Worm (Caenorhabditis elegans) whole organism, L4/young adult: ENCODE results near the gene apm-3.

Experiments
- W03F9.2 ChIP-seq: fragments of 150-350 bp; optimal IDR thresholded peaks from 2 replicates; lab custom pipeline; 2014; ENCODE audit warnings: missing biosample characterization, missing genetic modification characterization
- dao-5 ChIP-seq: sonication (generic microtip); optimal IDR thresholded peaks from 2 replicates; lab custom pipeline; 2016; ENCODE audit warnings: missing genotype, missing genetic modification characterization, moderate library complexity, missing compliant biosample characterization
- him-1 ChIP-seq: sonication (generic microtip); optimal IDR thresholded peaks from 2 replicates; lab custom pipeline; 2016; ENCODE audit warnings: missing genotype, missing genetic modification reagents, missing genetic modification characterization, missing compliant biosample characterization

The apm-3 gene

DNA sequence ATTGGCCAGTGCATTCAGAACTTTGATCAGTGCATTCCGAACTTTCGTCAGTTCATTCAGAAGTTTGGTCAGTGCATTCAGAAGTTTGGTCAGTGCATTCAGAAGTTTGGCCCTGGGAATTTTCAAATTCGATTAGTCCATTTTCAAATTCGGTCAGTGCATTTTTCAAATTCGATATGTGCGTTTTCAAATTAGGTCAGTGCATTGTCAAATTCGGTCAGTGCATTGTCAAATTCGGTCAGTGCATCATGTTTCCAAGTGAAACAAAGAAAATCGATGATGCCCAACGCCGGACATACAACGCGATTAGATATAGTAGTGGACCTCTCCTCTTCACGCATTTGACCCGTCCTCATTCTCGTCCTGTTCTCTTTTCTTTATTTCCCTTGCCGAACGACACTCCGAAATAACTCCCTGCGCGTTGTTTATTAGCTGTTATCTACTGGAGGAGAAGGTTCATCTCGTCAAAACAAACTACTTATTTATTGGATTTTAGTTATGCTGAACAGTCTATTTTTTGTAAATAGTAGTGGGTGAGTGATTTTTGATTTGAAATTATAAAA lies at the start of gene apm-3:
Gene apm-3 (plus strand): TSS at position 477 of the 563 bp plus-strand sequence.
- peak; percentile 2 for TF ChIP-seq W03F9.2 (tag; lab: Kevin White, UChicago)
- no peak for TF ChIP-seq him-1 (tag; lab: Kevin White, UChicago)

DNA sequence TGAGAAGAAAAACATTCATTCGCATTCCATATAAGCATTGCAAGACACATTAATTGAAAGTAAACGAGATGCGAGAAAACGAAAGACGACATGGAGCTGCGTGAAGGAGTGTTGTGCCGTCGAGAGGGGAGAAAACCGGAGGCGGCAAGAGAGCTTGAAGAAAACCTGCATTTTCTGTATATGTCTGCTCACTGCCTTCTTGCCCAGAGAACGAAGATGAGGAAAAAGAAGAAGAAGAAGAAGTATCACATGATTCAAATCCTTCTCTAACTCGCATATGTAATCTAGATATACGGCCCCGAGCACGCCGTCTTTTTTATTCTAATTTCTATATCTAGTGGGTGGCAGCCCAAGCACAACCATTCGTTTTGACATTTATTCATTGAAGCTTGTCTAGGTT lies 44.4 kb upstream of the apm-3 start:
- TF ChIP-seq dao-5 (tag; lab: Kevin White, UChicago) (no peak), him-1 (tag; lab: Kevin White, UChicago) (peak; percentile 13), W03F9.2 (tag; lab: Kevin White, UChicago) (no peak)

DNA sequence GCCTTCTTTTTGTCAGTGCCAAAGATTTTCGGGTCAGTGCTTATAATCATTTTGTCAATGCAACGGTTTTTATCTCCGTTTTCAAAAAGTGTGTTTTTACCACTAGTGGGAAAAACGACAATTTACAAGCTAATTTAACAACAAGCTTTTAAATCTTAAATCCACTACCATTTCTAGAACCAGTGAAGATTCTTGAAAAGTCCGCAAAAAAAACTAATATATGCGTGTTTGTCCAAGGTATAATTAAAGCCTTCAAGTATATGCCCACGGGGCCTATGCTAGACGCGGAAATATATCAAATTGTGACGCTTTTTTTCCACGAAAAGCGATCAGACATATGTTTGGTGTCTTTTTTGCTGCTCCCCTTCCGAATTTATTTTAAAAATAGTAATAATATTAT lies 42.2 kb upstream of the apm-3 start:
- no peak for TF ChIP-seq W03F9.2 (tag; lab: Kevin White, UChicago)
- TF ChIP-seq dao-5 (tag; lab: Kevin White, UChicago), result no peak
- TF ChIP-seq him-1 (tag; lab: Kevin White, UChicago), result no peak

DNA sequence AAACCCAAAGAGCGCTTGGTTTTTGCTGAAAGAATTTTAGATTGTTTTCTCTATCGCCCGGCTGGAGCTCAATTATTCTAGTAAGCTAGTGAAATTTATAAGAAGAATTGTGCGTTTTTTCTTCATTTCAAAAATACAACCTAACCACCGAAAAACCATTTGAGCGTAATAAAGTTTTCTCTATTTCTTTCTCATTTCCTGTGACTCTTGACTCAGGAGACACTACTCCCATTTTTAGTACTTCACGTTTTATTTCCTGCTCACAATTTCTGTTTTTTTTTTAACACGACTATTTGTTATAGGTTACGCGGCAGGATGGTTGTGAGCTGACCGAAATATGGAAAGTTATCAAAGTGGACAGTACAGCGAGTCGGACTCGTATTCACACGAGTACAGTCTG lies 41.8 kb upstream of the apm-3 start, which contains the start of gene F35H12.6:
Gene F35H12.6 (plus strand): TSS at position 301 of the 400 bp plus-strand sequence.
- TF ChIP-seq dao-5 (tag; lab: Kevin White, UChicago) (no peak), him-1 (tag; lab: Kevin White, UChicago) (no peak), W03F9.2 (tag; lab: Kevin White, UChicago) (no peak)

DNA sequence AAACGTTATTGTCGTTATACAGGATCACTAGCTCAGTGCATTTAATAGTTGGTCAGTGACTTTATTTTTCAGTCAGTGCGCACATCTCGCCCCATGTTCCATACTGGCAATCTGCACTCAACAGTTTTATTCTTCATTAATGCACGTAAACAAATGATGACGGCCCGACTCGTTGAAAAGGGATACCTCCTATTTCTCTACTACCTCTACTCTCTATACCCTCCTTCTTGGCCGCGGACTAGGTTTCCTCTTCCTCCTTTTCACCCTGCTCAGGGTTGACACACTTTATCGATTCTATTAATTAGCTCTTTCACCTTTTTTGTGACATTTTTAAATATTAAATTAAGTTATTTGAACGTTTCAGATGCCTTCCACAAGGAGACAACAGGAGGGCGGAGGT lies 39.3 kb upstream of the apm-3 start, which contains the start of gene sel-12:
Gene sel-12 (plus strand): TSS at position 358 of the 400 bp plus-strand sequence.
- TF ChIP-seq dao-5 (tag; lab: Kevin White, UChicago), result no peak
- TF ChIP-seq him-1 (tag; lab: Kevin White, UChicago), result no peak
- no peak for TF ChIP-seq W03F9.2 (tag; lab: Kevin White, UChicago)

DNA sequence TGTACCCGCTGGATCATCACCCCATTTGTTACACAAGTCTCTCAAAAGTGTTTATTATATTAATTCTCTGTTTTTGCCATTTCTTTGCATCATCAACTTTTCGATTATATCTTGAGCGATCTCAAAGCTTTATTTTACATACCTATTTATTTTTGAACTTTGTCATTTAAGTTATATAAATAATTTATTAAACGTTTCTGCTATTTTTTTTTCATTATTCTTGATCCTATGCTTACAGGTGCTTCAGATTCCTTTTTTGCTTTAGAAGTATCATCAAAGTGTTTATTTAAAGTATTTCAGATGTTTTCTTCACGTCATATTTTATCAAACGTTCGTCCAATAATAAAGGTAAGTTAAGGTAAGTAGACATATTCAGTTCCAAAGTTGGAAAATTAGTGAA lies 36.7 kb upstream of the apm-3 start, which contains the start of gene F35H12.5:
Gene F35H12.5 (plus strand): TSS at position 301 of the 400 bp plus-strand sequence.
- TF ChIP-seq W03F9.2 (tag; lab: Kevin White, UChicago) (no peak), dao-5 (tag; lab: Kevin White, UChicago) (no peak), him-1 (tag; lab: Kevin White, UChicago) (no peak)

DNA sequence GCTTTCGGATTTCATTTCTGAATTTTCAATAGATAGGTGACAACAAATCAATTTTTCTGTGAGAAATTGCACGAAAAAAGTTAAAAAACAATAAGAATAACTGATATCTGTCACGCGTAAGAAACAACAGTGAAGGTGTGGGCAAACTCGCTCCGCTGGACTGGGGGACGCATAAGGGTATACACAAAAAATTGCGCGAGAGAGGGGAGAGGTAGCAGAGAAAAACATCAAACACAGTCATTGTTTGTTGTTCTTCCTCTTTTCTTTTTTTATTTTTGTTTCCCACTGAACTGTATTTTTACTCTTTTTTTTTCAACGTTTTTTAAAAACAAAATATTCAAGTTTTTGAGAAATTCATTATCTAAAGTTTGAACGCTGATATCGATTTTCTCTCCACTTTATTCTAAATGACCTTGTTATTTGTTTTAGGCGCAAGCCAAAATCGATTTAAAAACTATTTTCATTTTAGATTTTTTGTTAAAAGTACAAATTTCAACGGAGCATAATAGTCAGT lies 30.2 kb upstream of the apm-3 start, which contains the start of the genes pifk-1 and tbc-11:
Gene pifk-1 (minus strand): TSS at position 17 of the 514 bp plus-strand sequence.
Gene tbc-11 (plus strand): TSS at position 464 of the 514 bp plus-strand sequence.
- TF ChIP-seq him-1 (tag; lab: Kevin White, UChicago) (no peak), W03F9.2 (tag; lab: Kevin White, UChicago) (peak; percentile 63), dao-5 (tag; lab: Kevin White, UChicago) (no peak)

DNA sequence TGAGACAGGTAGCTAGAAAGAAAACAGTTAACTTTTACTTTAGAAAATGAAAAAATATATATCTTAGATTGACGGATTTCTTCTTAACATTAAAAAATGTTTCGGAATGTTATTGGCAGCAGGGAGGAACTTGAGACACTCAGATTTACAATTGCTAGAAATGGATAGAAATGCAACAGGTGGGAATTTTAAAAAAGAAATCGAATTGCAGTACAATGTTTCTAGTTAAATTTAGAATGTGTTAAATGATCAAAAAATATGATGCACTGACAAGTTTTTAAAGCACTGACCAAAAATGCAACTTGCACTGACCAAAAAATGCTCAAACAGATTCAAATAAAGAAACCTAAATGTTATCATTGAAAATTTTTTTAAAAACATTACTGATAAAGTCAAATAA lies 28.6 kb upstream of the apm-3 start:
- TF ChIP-seq W03F9.2 (tag; lab: Kevin White, UChicago) (no peak), him-1 (tag; lab: Kevin White, UChicago) (no peak), dao-5 (tag; lab: Kevin White, UChicago) (no peak)

DNA sequence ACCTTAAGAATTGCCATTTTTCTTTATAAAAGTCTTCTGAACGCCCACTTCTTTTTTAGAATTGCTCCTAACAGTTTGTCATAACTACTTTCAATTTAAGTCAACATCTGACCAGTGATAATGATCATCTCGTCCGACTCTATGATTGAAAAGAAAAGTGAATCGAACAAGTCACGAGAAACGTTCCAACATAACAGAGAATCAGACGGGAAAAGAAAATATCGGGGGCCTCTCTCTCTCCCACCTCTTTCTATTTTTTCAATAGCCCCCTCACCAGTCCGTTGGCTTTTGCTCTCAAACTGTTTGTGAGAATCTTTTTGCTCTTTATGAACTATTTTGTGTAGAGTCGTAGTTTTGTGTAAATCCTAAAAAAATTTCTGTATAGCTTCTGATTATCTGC lies 27.1 kb upstream of the apm-3 start:
- no peak for TF ChIP-seq W03F9.2 (tag; lab: Kevin White, UChicago)
- no peak for TF ChIP-seq dao-5 (tag; lab: Kevin White, UChicago)
- TF ChIP-seq him-1 (tag; lab: Kevin White, UChicago), result no peak

DNA sequence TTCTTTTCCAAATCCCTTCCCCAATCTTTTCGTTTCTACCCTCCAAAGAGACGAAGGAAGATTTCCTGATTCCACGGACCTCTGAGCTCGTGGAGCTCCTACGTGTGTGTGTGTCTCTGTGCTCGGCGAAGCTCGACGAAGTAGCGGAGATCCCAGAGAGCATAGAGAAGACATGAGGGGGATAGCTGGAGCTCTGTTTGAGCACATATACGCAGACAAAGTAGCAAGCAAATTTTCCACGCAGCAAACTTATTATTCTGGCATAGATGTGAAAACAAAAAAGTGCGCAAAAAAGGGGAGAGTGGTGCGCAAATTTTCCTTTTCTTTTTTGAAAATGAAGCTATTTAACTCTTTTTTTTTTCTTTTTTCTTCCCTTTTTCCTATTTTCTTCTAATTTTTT lies 21.9 kb upstream of the apm-3 start:
- TF ChIP-seq W03F9.2 (tag; lab: Kevin White, UChicago), result no peak
- peak; percentile 60 for TF ChIP-seq him-1 (tag; lab: Kevin White, UChicago)

DNA sequence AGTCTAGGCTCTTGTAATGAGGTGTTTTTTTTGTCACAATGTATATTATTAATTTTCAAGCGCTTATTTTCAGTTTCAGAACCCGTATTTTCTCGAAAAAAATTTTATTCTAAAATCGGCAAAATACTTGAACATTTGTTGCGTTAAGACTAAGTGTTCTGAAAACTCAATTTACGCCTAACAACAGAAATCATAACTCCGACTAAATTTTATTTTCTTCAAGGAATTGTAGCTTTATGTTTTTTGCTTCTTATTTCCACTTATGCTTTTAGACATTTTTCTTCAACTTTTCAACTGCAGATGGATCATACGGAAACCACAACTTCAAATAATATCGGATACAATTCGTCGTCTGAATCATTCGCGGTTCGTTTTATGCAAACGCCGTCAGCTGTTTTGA lies 21.3 kb upstream of the apm-3 start, which contains the start of gene F35H12.1:
Gene F35H12.1 (plus strand): TSS at position 301 of the 400 bp plus-strand sequence.
- no peak for TF ChIP-seq W03F9.2 (tag; lab: Kevin White, UChicago)
- TF ChIP-seq him-1 (tag; lab: Kevin White, UChicago), result no peak
- no peak for TF ChIP-seq dao-5 (tag; lab: Kevin White, UChicago)

DNA sequence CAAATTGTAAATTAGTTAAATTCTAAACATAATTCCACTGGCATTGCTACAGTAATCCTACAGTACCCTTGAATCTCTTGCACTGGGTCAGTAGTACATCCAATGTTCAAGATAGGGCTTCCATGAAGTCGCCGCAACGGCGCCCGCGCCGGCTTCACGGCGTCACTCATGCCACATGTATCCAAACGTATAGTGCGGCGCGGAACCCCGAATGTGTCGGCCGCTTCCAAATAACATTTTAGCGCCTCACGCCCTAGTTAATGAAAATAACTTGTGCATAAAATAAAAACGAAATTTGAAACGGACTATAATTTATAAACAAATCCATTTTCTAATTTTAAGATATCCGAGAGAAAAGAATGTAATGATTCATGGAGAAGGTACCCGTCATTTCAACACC lies 18.8 kb upstream of the apm-3 start:
- TF ChIP-seq W03F9.2 (tag; lab: Kevin White, UChicago) (no peak), dao-5 (tag; lab: Kevin White, UChicago) (no peak), him-1 (tag; lab: Kevin White, UChicago) (no peak)

DNA sequence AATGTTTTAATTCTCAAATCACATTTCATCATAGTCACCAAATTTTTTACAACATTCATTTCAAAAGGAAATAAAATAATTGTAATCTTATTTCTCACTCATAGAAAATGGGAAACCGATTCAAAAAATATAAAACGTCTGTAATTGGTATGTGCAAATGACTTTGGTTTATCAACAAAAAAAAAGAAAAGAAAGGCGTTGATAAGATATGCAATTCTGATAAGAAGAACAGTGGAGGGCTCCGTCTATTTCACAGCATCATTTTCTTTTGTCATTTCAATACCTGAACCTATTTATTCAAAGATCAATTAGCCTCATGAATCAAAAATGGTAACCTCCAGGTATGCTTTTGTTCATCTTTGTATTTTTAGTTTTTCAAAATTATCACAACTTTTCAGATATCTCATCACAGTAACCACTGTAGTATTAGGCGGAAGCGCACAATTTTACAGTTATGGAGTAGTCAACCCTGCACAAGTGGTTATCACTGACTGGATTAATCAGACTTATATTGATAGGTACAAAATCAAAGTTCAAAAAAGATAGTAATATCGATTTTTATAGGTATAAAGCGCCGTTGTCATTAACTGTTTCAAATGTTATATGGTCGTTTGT lies 16.4 kb upstream of the apm-3 start, which contains the start of gene F53H8.3:
Gene F53H8.3 (plus strand): TSS at position 275 of the 615 bp plus-strand sequence.
- TF ChIP-seq W03F9.2 (tag; lab: Kevin White, UChicago) (no peak), him-1 (tag; lab: Kevin White, UChicago) (no peak), dao-5 (tag; lab: Kevin White, UChicago) (no peak)
